Worm (Caenorhabditis elegans) whole organism, L4/young adult: ENCODE measurements around the gene ZK402.1.
"Not testable (repeated sequence)": the region's sequence is repeated elsewhere in the genome, so short reads cannot be mapped to it uniquely, and the experiment has no call there.

Experiments
- W03F9.2 ChIP-seq: fragments of 150-350 bp; optimal IDR thresholded peaks from 2 replicates; lab custom pipeline; 2014; ENCODE audit warnings: missing biosample characterization, missing genetic modification characterization
- dao-5 ChIP-seq: sonication (generic microtip); optimal IDR thresholded peaks from 2 replicates; lab custom pipeline; 2016; ENCODE audit warnings: missing genotype, missing genetic modification characterization, moderate library complexity, missing compliant biosample characterization
- him-1 ChIP-seq: sonication (generic microtip); optimal IDR thresholded peaks from 2 replicates; lab custom pipeline; 2016; ENCODE audit warnings: missing genotype, missing genetic modification reagents, missing genetic modification characterization, missing compliant biosample characterization

ZK402.1 gene

DNA sequence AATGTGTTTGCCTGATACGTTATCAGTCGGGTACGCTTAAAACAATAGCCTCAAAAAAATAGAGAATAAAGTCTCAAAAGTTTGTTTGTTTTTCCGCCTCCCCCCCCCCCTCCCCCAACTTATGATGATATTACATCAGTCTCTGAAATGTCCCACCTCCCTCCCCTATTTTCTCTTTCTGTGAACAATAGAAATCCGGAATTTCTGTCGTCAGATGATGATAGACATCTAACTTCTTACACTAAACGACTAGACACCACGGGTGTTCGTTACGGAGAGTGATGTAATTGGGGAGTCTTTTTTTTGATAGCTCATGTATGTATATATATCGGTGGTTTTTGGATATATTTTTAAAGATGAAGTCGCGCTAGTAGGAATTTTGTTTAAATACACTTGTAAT, 9.6 kb upstream of the ZK402.1 start:
- no peak for TF ChIP-seq dao-5 (tag; lab: Kevin White, UChicago)
- no peak for TF ChIP-seq W03F9.2 (tag; lab: Kevin White, UChicago)
- no peak for TF ChIP-seq him-1 (tag; lab: Kevin White, UChicago)

DNA sequence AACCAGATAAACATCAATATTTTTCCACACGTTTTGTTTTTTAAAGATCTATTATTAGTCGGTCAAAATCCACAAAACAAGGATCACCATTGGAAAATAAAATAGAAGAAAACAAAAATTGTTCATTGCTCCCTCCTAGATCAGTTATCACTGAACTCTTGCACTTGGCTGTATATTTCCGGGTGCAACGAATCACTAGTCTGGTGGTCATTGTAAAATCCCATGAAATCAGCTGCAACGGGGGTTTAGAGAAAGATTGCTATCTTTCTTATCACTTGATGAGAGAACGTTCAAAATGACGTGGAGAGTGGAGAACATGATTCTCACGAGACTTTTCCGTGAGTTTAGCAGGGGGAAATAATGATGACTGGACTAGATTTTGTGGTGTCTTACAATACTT, 8.3 kb upstream of the ZK402.1 start:
- TF ChIP-seq him-1 (tag; lab: Kevin White, UChicago) (no peak), dao-5 (tag; lab: Kevin White, UChicago) (no peak), W03F9.2 (tag; lab: Kevin White, UChicago) (no peak)

DNA sequence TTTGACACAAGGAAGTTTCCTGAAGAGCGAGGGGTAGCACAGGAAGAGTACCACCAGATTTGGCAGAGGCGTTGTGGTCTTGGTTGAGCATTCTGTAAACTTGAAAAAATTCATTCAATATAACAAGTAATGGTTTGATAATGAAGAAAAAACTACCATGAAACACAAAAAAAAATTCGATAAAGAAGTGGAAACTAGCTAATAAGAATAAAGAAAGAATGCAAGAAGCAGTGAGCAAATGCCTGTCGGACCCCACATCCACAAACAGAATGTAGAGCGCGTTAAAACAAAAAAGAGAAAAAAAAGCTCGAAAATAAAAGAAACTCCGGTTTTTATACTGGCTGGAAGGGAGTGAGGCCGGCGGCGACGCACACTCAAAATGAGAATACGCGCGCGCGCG, 6.6 kb upstream of the ZK402.1 start, which contains the start of gene H39E20.1:
TSS of gene H39E20.1 (minus strand) at position 101 of the 400 bp plus-strand sequence.
- TF ChIP-seq W03F9.2 (tag; lab: Kevin White, UChicago) = no peak
- TF ChIP-seq dao-5 (tag; lab: Kevin White, UChicago) = no peak
- no peak for TF ChIP-seq him-1 (tag; lab: Kevin White, UChicago)

DNA sequence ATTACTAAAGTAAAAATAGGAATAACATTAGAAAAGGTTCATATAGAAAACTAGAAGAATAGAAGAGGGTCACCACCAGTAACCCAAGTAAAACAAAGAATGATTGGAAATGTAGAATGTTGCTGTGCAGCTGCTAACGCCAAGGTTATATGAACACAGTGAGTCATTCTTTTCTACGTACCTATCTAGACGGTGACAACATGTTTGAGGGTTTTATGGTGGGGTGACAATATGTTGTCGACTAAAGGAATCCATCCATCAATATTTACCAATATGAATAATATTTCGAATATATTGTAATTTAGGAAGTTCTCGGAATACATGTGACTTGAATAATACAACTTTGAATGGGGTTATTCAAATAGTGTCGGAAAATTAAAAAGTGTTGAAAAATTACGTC, 2.8 kb upstream of the ZK402.1 start, which contains the start of gene ZK402.5:
TSS of gene ZK402.5 (minus strand) at position 101 of the 400 bp plus-strand sequence.
- TF ChIP-seq him-1 (tag; lab: Kevin White, UChicago) (no peak), W03F9.2 (tag; lab: Kevin White, UChicago) (no peak), dao-5 (tag; lab: Kevin White, UChicago) (no peak)

DNA sequence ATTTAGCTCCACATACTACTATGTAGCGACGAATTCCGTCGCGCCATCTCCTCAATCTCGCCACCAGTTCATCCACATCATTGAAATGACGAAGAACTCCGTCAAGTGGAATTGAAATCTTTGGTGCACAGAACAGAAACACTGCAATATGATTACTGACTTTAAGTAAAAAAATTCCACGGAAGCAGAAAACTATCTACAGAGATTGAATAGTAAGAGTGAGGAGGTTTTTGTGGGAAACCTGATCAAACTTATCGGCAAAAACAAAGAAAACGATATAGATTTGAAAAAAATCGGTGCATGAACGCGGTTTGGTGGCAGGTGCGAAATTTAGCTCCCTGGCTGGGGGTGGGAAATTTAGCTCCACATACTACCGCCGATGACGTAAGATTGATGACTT, 627 bp upstream of the ZK402.1 start, which contains the start of gene ZK402.2:
TSS of gene ZK402.2 (plus strand) at position 301 of the 400 bp plus-strand sequence.
- not testable (repeated sequence) for TF ChIP-seq W03F9.2, him-1, dao-5 (tag; lab: Kevin White, UChicago)

DNA sequence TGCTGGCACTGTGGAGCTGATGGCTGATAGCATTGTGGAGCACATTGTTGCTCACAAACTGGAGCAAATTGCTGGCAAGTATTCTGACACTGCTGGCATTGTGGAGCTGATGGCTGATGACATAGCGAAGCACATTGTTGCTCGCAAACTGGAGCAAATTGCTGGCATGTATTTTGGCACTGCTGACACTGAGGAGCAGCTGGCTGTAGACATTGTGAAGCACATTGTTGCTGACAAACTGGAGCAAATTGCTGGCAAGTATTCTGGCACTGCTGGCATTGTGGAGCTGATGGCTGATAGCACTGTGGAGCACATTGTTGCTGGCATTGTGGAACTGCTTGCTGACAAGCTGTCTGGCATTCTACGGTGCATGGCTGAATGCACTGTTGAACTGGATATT, 5.2 kb downstream of the ZK402.1 start:
- TF ChIP-seq W03F9.2 (tag; lab: Kevin White, UChicago) = no peak
- TF ChIP-seq dao-5 (tag; lab: Kevin White, UChicago) = no peak
- no peak for TF ChIP-seq him-1 (tag; lab: Kevin White, UChicago)

DNA sequence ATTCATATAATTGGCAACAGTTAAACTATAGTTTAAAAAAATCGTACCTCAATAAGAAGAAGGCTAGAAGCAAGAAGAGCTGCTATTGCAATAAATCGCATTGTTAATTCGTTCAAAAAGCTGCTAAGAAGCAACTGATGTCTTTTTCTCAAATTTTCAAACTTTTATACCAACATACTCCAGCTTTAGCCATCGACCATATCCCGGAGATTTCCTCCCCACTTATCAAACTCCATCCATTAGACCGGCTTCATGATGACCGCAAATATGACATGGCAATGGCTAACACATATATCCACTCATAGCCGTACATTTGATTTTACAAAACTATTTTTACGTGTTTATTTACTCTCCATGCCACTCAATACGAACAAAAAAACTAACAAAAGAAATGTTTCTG, 6.5 kb downstream of the ZK402.1 start, which contains the start of gene abu-2:
TSS of gene abu-2 (minus strand) at position 101 of the 400 bp plus-strand sequence.
- TF ChIP-seq W03F9.2 (tag; lab: Kevin White, UChicago) = no peak
- no peak for TF ChIP-seq him-1 (tag; lab: Kevin White, UChicago)
- TF ChIP-seq dao-5 (tag; lab: Kevin White, UChicago) = no peak

DNA sequence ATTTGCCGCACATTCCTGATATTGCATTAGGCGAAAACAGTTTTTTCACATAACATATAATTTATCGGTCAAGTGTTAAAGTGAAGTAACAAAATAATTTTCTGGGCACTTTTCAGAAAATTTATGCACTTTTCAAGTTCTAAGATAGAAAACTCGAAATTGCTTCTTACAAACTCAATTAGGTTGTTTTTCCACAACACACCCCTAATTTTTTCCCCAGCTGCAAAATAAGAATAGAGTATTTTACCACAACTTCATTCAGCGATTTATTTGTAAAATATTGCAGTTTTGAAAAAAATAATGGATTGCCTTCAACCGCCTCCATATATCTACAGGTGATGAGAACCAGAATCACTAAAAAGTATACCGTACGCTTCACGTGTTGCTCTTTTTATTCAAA, 8.8 kb downstream of the ZK402.1 start, which contains the start of gene srh-19:
TSS of gene srh-19 (plus strand) at position 301 of the 400 bp plus-strand sequence.
- no peak for TF ChIP-seq dao-5 (tag; lab: Kevin White, UChicago)
- TF ChIP-seq W03F9.2 (tag; lab: Kevin White, UChicago) = no peak
- no peak for TF ChIP-seq him-1 (tag; lab: Kevin White, UChicago)

DNA sequence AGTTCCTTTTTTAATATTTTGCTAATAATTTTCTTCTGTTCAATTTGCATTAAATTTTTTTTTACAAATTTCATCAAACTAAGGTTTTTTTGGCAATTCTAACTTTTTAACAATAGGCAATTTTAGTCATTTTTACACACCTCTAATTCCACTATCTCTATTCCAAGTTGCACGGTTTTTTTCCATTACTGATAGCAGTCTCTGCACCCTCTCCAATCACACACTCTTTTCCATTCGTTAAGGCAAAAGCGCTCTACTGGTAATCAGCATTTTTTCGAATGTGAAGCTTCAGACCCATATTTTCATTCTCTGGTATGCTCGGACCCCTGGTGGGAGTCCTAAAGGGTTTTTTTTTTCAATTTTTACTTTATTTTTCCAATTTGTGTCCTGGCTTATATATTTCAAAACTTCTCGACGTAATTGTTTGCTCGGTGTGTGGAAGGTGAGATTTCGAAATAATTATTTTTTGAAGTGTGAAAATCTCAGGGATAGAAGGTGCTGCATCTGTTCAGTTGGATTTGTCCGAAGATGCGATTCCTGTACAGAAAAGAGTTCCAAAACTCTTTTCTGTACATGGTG, 12.8 kb downstream of the ZK402.1 start, which contains the start of the genes F19G12.4 and F19G12.8:
TSS of gene F19G12.4 (plus strand) at position 529 of the 579 bp plus-strand sequence.
TSS of gene F19G12.8 (plus strand) at position 545 of the 579 bp plus-strand sequence.
- TF ChIP-seq him-1 (tag; lab: Kevin White, UChicago) (no peak), dao-5 (tag; lab: Kevin White, UChicago) (no peak), W03F9.2 (tag; lab: Kevin White, UChicago) (no peak)

DNA sequence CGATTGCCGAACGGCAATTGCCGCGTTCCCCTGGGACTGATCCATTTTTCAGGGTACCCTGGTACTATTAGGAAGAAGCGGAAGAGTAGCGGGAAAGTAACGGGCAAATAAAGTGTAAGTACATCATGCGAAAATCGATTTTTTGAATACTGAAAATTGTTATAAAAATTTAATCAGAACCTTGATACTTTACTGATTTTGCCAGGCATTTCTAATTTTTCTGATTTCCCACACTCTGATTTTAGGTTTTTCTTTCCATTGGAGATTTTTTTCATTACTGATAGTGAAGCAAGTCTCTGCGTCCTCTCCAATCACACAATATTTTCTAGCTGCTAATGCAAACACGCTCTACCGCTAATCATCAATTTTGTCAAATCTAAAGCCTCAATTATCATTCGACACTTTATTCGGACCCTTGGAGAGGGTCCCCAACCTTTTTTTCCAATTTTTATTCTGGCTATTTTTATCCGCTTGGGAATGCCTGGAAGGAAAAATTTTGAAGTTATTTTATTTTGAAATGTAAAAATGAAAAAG, 15.2 kb downstream of the ZK402.1 start, which contains the start of gene F19G12.9:
TSS of gene F19G12.9 (plus strand) at position 51 of the 534 bp plus-strand sequence.
- TF ChIP-seq dao-5 (tag; lab: Kevin White, UChicago) = no peak
- no peak for TF ChIP-seq W03F9.2 (tag; lab: Kevin White, UChicago)
- no peak for TF ChIP-seq him-1 (tag; lab: Kevin White, UChicago)

DNA sequence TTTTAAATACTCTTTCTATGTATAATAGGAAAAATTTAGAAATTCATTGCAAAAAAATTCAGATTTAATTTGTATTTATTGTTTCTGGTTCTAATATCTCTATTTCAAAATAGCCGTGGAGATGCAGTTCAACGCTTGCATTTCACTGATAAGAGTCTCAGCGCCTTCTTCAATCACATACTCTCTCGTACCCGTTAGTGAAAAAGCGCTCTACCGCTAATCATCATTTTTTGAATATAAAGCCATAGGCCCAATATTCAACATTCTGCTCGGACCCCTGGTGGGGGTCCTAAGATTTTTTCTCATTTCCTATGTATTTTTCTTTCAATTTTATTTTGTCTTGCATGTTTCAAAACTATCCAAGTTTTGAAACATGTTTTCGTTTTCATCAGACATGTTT, 16.5 kb downstream of the ZK402.1 start:
- TF ChIP-seq dao-5 (tag; lab: Kevin White, UChicago) (no peak), him-1 (tag; lab: Kevin White, UChicago) (no peak), W03F9.2 (tag; lab: Kevin White, UChicago) (no peak)

DNA sequence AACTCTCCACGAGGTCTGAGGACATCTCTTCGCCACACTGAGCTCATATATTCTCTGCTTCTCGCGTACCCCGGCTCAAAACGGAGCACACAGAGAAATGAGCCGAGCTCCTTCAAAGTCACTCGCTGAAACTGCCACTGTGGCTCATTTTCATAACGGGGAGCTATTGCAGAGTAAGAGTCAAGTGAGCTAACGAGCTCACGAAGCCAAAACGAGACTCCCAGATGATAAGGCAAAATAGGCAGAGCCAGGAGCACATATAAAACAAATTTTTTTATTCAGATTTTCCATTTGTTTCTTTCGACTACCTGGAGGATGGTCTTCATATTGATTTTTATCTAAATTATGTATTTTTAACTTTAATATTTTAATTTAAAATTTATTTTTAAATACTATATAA, 20.4 kb downstream of the ZK402.1 start, which contains the start of gene F19G12.3:
TSS of gene F19G12.3 (plus strand) at position 301 of the 400 bp plus-strand sequence.
- TF ChIP-seq dao-5 (tag; lab: Kevin White, UChicago) (no peak), him-1 (tag; lab: Kevin White, UChicago) (no peak), W03F9.2 (tag; lab: Kevin White, UChicago) (no peak)

DNA sequence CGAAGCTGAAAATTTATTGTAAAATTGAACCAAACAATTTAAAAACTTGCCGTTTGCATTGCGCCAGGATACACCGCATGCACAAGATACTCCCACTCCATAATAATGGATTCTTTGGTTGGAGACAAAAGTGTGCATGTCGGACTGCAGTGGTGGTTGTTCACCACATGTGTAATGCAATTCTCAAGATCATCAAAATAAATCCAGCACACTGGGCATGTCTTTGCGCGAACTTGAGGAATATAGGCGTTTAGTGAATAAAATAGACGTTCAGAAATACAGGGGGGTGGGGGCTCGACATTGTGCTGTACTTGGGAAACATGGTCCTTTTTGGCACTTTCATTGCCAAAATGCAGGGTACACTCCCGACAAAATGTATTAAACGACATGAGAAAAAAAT, 22.4 kb downstream of the ZK402.1 start, which contains the start of gene F19G12.11:
TSS of gene F19G12.11 (minus strand) at position 101 of the 400 bp plus-strand sequence.
- no peak for TF ChIP-seq him-1 (tag; lab: Kevin White, UChicago)
- no peak for TF ChIP-seq W03F9.2 (tag; lab: Kevin White, UChicago)
- TF ChIP-seq dao-5 (tag; lab: Kevin White, UChicago) = no peak
